Fruit fly (Drosophila melanogaster) whole organism, embryonic: Measurements from ENCODE around the gene Tmx3.

Source experiments
- CG12155 ChIP-seq: fragments of 200-800 bp; sonication (Bioruptor generic); optimal IDR thresholded peaks from 3 replicates; lab custom pipeline; 2016; ENCODE audit warnings: missing biosample characterization, missing genetic modification characterization
- CG33557 ChIP-seq: fragments of 200-800 bp; sonication (Bioruptor generic); optimal IDR thresholded peaks from 2 replicates; lab custom pipeline; 2019; ENCODE audit warnings: missing biosample characterization, mild to moderate bottlenecking, missing genetic modification characterization, moderate library complexity
- CG3726 ChIP-seq: fragments of 200-800 bp; sonication (Bioruptor generic); IDR thresholded peaks from 3 replicates; pipeline ENCODE4, ENCODE4 v1.3.6; 2022; ENCODE audit warnings: missing biosample characterization, missing genetic modification characterization
- CG4360 ChIP-seq: fragments of 200-800 bp; sonication (Bioruptor generic); IDR thresholded peaks from 2 replicates; pipeline ENCODE4 v1.3.6; 2022; ENCODE audit warnings: missing biosample characterization, missing genetic modification characterization
- CG8924 ChIP-seq: fragments of 200-800 bp; optimal IDR thresholded peaks from 3 replicates; lab custom pipeline; 2019; ENCODE audit warnings: missing biosample characterization, mild to moderate bottlenecking, missing genetic modification characterization, moderate library complexity
- Hand ChIP-seq: fragments of 200-800 bp; sonication (Bioruptor generic); optimal IDR thresholded peaks from 2 replicates; lab custom pipeline; 2017; ENCODE audit warnings: mild to moderate bottlenecking, missing biosample characterization, missing genetic modification reagents, missing genetic modification characterization
- NFAT ChIP-seq: fragments of 200-800 bp; sonication (Bioruptor generic); IDR thresholded peaks from 2 replicates; pipeline ENCODE4 v1.3.6; 2022; ENCODE audit warnings: missing biosample characterization, missing genetic modification characterization
- Rfx ChIP-seq: fragments of 200-800 bp; sonication (Bioruptor generic); IDR thresholded peaks from 2 replicates; pipeline ENCODE4 v1.3.6; 2022; ENCODE audit warnings: missing biosample characterization, missing genetic modification characterization
- Six4 ChIP-seq: fragments of 200-800 bp; sonication (Bioruptor generic); optimal IDR thresholded peaks from 2 replicates; lab custom pipeline; 2016; ENCODE audit warnings: missing biosample characterization, missing genetic modification characterization
- gsb ChIP-seq: fragments of 200-800 bp; sonication (Bioruptor generic); IDR thresholded peaks from 2 replicates; pipeline ENCODE4 v1.3.6; 2022; ENCODE audit warnings: missing biosample characterization, missing genetic modification characterization
- pan ChIP-seq, 4 experiments: fragments of >200 bp in 3 of 4; fragments of 200-800 bp in 1 of 4; sonication (Bioruptor generic) in 1 of 4; optimal IDR thresholded peaks in 3 of 4; IDR thresholded peaks in 1 of 4; 2 replicates each; pipeline versions ENCODE4 v1.3.6 to Lab custom; 2017 to 2022; ENCODE audit warnings: missing biosample characterization in 2 of 4, missing genetic modification characterization in 2 of 4, mixed read lengths in 1 of 4
- psq ChIP-seq: fragments of 200-800 bp; sonication (Bioruptor generic); optimal IDR thresholded peaks from 2 replicates; lab custom pipeline; 2017; ENCODE audit warnings: missing biosample characterization, missing genetic modification characterization
- repo ChIP-seq: fragments of 200-800 bp; sonication (Bioruptor generic); optimal IDR thresholded peaks from 2 replicates; lab custom pipeline; 2016; ENCODE audit warnings: missing biosample characterization, missing genetic modification characterization
- sd ChIP-seq: fragments of 200-800 bp; sonication (Bioruptor generic); optimal IDR thresholded peaks from 3 replicates; lab custom pipeline; 2018; ENCODE audit warnings: missing biosample characterization, mild to moderate bottlenecking, missing genetic modification characterization, moderate library complexity

dm6 chr3L:16279171-16279570 lies 50.3 kb downstream of the Tmx3 start, which contains the start of gene CG13050:
- no peak for TF ChIP-seq Six4 (GFP tag; lab: Kevin White, UChicago)
- TF ChIP-seq CG3726 (GFP tag; lab: Robert Waterston, UW) = no peak
- no peak for TF ChIP-seq CG8924 (tag; lab: Kevin White, UChicago)
- no peak for TF ChIP-seq NFAT (GFP tag; lab: Robert Waterston, UW)
- no peak for TF ChIP-seq repo (GFP tag; lab: Kevin White, UChicago)
- no peak for TF ChIP-seq CG4360 (GFP tag; lab: Robert Waterston, UW)
- TF ChIP-seq Hand (GFP tag; lab: Kevin White, UChicago) = no peak
- no peak for TF ChIP-seq Rfx (GFP tag; lab: Robert Waterston, UW)
- no peak for TF ChIP-seq CG12155 (GFP tag; lab: Kevin White, UChicago)
- no peak for TF ChIP-seq psq (GFP tag; lab: Kevin White, UChicago)
- no peak for TF ChIP-seq pan (optimal IDR thresholded peaks at IDR 0.05; lab: Kevin White, UChicago)
- TF ChIP-seq pan (GFP tag; optimal IDR thresholded peaks at IDR 0.05 in 1 of 2, IDR thresholded peaks at IDR 0.05 in 1 of 2) = no peak
- TF ChIP-seq sd = no peak
- no peak for TF ChIP-seq CG33557 (GFP tag; lab: Kevin White, UChicago)
- TF ChIP-seq gsb = no peak
